Fruit fly (Drosophila melanogaster): Measurements from ENCODE around the gene CG13059.

CG13059 gene

dm6 chr3L:16323372-16323771 lies at the start of gene CG13059:
CG13059 (plus strand) TSS chr3L:16323672.
- TF ChIP-seq noc (tag; optimal IDR thresholded peaks at IDR 0.05) = no peak

DNA sequence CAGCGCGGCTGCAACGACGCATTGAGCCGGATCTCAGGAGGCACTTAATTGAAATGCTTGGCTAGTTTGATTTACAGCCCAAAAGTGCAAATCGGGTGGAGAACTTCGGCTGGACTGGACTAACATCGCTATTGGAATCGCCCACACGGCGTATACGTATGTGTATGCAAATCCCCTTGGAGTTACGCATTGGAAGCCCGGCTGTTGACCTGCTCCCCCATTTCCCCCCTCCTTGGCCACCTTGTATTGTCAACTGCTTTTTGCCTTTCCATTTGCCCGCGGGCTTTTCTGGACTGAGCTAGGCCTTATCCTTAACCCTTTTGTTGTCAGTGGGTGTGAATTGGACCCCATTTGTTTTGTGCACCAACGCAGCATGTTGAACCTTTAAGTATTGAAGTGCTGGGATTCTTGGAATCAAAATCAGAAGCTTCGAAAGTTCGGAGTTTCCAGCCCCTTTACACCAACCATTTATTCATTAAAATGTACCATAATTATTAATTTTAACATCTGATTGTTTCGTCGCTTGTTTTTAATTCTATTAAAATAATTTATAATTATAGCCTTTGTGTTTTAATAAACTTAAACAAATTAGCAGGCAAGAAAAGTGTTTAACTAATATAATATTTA lies 48.0 kb upstream of the CG13059 start:
- TF ChIP-seq noc (tag; optimal IDR thresholded peaks at IDR 0.05) = no peak

- no peak for TF ChIP-seq noc (tag; optimal IDR thresholded peaks at IDR 0.05)
Observed at dm6 chr3L:16277135-16277534, 46.3 kb upstream of the CG13059 start, which contains the start of gene CG13065. CG13065 (plus strand) TSS chr3L:16277435.

- no peak for TF ChIP-seq noc (tag; optimal IDR thresholded peaks at IDR 0.05)
Observed at dm6 chr3L:16279171-16279570, 44.3 kb upstream of the CG13059 start, which contains the start of gene CG13050. CG13050 (minus strand) TSS chr3L:16279271.

DNA sequence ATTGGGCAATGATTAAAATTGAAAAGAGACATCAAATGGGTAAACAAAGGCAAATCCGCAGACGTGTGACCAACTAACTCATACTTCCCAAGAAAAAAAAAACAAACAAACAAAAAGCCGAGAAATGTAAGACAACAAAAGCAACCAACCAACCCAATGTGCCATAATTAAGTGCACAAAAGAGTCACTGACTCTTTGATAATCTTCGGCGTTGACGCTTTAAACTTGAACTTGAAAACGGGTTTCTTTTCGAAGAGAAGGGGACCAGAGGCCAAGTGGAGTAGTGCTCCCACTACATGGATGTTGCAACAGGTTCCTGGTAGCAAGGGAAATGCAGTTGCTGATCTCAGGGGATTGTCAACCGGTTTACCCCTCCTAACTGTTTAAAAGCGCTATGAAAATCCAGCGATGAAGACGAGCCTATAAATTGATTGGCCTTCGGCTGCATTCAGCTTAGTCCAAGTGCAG lies 43.5 kb upstream of the CG13059 start, which contains the start of gene CG13064:
CG13064 (plus strand) TSS at position 418 of the 468 bp plus-strand sequence.
- TF ChIP-seq noc (tag; optimal IDR thresholded peaks at IDR 0.05) = no peak

dm6 chr3L:16281880-16282556 lies 41.5 kb upstream of the CG13059 start, which contains the start of gene CG13049:
CG13049 (minus strand) TSS chr3L:16281930.
- no peak for TF ChIP-seq noc (tag; optimal IDR thresholded peaks at IDR 0.05)

DNA sequence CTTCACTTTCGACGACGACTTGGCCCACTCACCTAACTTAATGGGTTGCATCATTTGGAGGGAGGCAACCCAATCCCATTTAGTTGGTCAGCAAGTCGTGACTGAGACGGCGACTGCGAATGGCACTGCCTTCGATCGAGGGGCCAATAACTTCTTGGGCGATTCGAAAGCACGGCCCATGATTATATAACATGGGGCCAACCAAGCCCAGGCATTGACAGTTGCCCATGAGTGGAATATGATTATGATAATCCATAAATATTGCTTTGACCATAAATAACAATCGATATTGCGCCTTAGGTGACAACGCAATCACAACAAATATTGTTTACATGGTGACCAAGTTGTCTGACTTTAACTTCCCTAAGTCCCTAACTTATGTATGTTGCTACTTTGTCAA lies 39.7 kb upstream of the CG13059 start, which contains the start of gene CG13048:
CG13048 (minus strand) TSS at position 101 of the 400 bp plus-strand sequence.
- no peak for TF ChIP-seq noc (tag; optimal IDR thresholded peaks at IDR 0.05)

DNA sequence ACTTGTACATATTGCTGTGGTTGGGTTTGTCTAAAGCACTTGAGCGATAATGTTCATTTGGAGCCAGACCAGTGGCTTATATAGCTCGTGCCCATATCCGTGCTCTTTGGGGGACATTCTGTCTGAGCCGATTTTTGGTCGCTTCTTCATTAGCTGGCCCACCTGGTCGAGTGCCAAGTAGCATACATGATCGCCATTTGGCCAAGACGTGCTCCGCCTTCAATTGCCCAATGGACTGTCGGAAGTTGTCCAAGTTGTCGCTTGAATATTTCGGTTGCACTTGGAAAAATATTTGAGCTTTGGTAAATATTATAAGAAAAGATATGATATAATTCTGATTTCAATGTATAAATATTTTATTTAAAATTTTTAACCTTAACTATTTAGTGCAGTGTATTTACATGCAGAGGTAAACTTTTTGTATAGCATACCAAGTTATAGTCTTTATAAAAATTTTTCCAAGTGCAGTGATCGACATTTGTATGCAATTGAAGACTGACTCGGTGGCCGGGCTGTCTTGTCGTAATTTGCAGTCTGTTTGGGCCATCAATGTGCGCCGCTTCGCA lies 38.0 kb upstream of the CG13059 start, which contains the start of gene CG13047:
CG13047 (minus strand) TSS at position 51 of the 566 bp plus-strand sequence.
- TF ChIP-seq noc (tag; optimal IDR thresholded peaks at IDR 0.05) = no peak

DNA sequence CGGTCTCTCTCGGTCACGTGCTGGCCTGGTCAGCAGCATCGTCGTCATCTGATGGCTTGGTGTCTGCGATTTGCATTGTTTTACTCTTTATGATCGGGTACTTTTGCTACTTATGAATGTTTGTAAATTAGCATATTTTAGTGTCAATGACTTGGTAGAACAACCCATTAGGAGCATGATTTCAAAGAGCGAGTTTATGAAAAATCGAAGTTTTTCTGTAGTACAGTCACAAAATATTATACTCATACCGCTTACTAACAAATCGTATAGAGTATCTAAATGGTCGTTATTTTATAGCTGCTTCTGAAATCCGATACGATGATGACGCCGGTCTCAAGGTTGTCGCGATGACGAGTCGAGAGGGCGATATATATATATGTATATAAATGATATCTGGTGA lies 37.2 kb upstream of the CG13059 start:
- TF ChIP-seq noc (tag; optimal IDR thresholded peaks at IDR 0.05) = no peak

DNA sequence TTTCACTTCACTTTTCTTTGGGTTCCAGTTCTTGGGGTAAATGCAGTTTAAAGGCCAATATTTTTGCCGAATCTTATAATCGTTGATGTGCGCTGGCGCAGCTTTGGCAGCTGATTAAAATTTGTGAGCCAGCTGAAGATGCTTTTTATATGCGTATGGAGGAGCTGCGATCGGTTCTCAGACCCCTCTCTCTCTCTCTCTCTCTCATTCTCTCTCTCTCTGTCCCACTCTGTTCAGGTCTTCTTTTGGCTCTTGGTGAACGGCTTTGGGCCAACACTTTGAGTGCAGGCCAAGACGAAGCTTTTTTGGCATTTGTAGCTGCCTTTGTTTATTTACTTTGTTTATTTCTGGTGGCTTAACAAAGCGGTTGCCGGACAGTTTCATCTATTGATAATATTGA lies 35.1 kb upstream of the CG13059 start, which contains the start of gene CG13046:
CG13046 (minus strand) TSS at position 101 of the 400 bp plus-strand sequence.
- no peak for TF ChIP-seq noc (tag; optimal IDR thresholded peaks at IDR 0.05)

DNA sequence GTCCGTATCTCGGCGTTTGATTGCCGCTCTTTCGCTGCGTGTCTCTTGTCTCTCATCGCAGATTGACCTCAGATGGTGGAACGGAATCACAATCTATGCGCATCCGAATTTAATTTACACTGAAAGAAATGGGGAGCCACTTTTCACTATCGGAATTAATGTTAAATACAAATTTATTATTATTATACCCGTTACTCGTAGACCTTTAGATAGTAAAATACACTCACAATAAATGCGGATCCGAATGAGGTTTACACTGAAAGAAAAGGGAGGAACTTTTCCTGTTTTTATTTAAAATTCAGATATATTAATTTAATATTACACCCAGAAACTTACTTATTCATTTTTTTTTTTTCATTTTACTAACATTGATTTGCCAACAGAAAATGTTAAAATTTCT lies 34.4 kb upstream of the CG13059 start:
- TF ChIP-seq noc (tag; optimal IDR thresholded peaks at IDR 0.05) = no peak

dm6 chr3L:16290850-16291249 lies 32.6 kb upstream of the CG13059 start, which contains the start of gene CG13045:
CG13045 (minus strand) TSS chr3L:16290950.
- TF ChIP-seq noc (tag; optimal IDR thresholded peaks at IDR 0.05) = no peak

dm6 chr3L:16291678-16292077 lies 31.8 kb upstream of the CG13059 start:
- TF ChIP-seq noc (tag; optimal IDR thresholded peaks at IDR 0.05) = no peak

DNA sequence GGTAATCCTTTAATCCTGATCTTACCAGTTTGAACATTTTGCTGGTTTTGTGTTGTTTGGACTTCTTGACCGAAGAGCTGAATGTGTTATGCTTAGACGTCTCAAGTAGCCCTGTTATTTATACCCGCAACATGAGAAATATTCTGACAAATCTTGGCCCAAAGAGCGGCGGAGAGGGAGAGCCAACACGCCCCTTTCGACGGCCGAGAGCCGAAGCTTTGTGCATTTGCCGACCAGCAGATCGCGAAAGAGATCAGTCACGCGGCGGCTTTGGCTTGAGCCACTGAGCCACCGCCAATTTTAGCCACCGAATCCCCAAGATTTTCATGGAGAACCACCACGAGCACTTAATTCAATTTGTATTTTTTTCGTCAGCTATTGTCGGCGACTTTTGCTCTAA lies 28.0 kb upstream of the CG13059 start, which contains the start of gene CG4962:
CG4962 (minus strand) TSS at position 101 of the 400 bp plus-strand sequence.
- TF ChIP-seq noc (tag; optimal IDR thresholded peaks at IDR 0.05) = no peak

- TF ChIP-seq noc (tag; optimal IDR thresholded peaks at IDR 0.05) = no peak
Observed at dm6 chr3L:16301153-16301552, 22.3 kb upstream of the CG13059 start, which contains the start of gene CG4982. CG4982 (plus strand) TSS chr3L:16301453.

- no peak for TF ChIP-seq noc (tag; optimal IDR thresholded peaks at IDR 0.05)
Observed at dm6 chr3L:16303078-16303477, 20.4 kb upstream of the CG13059 start, which contains the start of gene CG13044. CG13044 (minus strand) TSS chr3L:16303178.

All from whole organism, larva.